Worm (Caenorhabditis elegans): ENCODE results near the gene srw-10.

DNA sequence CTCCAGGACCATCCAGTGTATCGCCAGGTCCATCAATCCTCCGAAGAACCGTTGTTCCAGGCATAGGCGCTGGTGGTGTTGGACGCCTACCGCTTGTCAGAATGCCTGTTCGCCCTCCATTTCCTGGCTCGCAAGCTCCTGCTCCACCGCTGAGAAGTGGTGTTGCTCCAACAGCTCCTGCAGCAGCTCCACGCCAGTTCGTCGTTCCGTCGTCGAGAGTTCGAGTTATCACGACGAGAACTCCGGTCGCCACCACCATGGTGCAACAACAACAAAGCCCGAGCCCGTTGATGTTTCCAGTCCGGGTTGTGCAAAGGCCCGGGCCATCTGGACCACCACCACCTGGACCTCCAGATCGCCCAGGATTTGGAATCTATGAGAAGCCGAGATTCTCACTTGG, 27.0 kb upstream of the srw-10 start:
- no peak for TF ChIP-seq F55B11.4 (tag; optimal IDR thresholded peaks at IDR 0.05; ENCODE audit: borderline replicate concordance, insufficient read depth)
- TF ChIP-seq fkh-3 (tag; optimal IDR thresholded peaks at IDR 0.05): no peak
- TF ChIP-seq unc-130 (GFP tag; optimal IDR thresholded peaks at IDR 0.05): no peak
- TF ChIP-seq ztf-28 (GFP tag; IDR thresholded peaks at IDR 0.05): no peak
- TF ChIP-seq Y95B8A.8 (GFP tag; IDR thresholded peaks at IDR 0.05): no peak
